Fruit fly (Drosophila melanogaster): Measurements from ENCODE around the gene CG14851.

The CG14851 gene

DNA sequence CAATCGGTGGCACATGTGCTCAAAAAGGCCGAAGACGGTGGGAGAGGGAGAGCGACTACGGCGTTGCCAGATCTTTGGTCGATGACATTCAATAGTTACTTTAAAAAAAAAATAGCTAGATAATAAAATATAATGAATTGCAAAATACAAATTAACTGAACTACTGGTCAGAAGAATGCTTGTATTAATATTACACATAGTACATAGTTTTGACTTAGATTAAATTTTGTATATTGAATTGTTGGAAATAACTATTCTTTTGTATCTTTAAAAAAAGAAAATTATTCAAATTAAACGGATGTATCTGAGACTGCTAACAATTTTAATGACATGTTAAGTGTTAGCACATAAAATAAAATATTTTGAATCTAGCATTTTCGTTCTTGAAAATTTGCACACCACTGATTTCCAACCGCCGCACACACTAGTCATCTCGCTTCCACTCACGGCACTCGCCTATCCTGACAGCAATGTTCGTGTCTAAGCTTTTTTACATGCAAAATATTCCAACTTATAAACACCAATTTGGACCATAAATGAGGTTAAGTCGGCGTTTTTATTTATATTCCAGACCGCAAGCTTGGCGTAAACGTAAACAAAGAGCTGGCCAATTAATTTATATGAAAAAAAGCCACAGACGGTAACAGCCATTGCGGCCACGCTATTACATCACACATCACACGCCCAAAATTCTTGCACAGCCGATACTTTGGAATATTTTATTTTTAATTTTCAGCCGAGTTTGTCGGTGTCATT lies 13.0 kb downstream of the CG14851 start (continued):
- TF ChIP-seq topi (GFP tag; optimal IDR thresholded peaks at IDR 0.05) (peak; percentile 52), vri (GFP tag; optimal IDR thresholded peaks at IDR 0.05) (peak; percentile 83), Ets21C (GFP tag; optimal IDR thresholded peaks at IDR 0.05) (peak; percentile 63), CG6808 (GFP tag; optimal IDR thresholded peaks at IDR 0.05) (peak; percentile 47), fkh (GFP tag; optimal IDR thresholded peaks at IDR 0.05) (peak; percentile 40), dsx (GFP tag; optimal IDR thresholded peaks at IDR 0.05; ENCODE audit: poor library complexity, severe bottlenecking) (peak; percentile 33), Sox14 (GFP tag; optimal IDR thresholded peaks at IDR 0.05) (peak; percentile 67), Sox102F (GFP tag; optimal IDR thresholded peaks at IDR 0.05) (peak; percentile 30), esn (GFP tag; optimal IDR thresholded peaks at IDR 0.05) (peak; percentile 78), CG6792 (GFP tag; optimal IDR thresholded peaks at IDR 0.05) (peak; percentile 64), Eip93F (GFP tag; optimal IDR thresholded peaks at IDR 0.05) (no peak), ss (GFP tag; optimal IDR thresholded peaks at IDR 0.05) (peak in 1 of 2 experiments; percentile 64), Met (GFP tag; optimal IDR thresholded peaks at IDR 0.05) (peak; percentile 69), CG11902 (GFP tag; optimal IDR thresholded peaks at IDR 0.05) (peak; percentile 56)

DNA sequence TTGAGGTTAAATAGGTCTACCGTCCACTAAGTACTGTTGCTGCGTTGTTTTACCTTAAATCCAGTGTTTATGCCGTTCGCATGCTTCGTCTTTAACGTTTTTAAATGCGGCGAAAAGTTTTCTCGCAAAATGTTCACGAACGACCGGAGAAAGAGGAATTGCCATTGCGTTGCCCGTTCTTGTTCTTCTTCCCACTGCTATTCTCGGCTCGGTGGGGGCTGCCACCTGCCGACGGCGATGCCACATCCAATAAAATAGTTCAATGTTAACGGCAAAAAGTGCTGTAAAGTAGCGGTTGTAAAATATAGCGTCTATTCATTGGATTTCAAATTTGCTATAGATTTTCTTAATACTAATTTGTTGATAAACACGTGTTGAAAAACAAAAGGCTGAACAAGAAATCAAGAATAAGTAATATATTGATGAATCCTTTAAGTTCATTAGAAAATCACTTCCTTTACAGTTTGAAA lies 13.6 kb downstream of the CG14851 start, which contains the start of gene CG7987:
CG7987 (minus strand) TSS at position 170 of the 470 bp plus-strand sequence.
- TF ChIP-seq CG31627 (GFP tag; optimal IDR thresholded peaks at IDR 0.05): peak; percentile 22
- TF ChIP-seq Ets21C (GFP tag; optimal IDR thresholded peaks at IDR 0.05): no peak
- TF ChIP-seq CG10669 (GFP tag; optimal IDR thresholded peaks at IDR 0.05): no peak
- TF ChIP-seq Eip75B (GFP tag; optimal IDR thresholded peaks at IDR 0.05): no peak
- no peak for TF ChIP-seq spab (GFP tag; optimal IDR thresholded peaks at IDR 0.05)
- TF ChIP-seq CG11902 (GFP tag; optimal IDR thresholded peaks at IDR 0.05): no peak
- no peak for TF ChIP-seq ss (GFP tag; optimal IDR thresholded peaks at IDR 0.05)
- peak; percentile 27 for TF ChIP-seq Sox14 (GFP tag; optimal IDR thresholded peaks at IDR 0.05)
- peak; percentile 36 for TF ChIP-seq Eip78C (GFP tag)
- peak; percentile 0 for TF ChIP-seq Hr39 (GFP tag; optimal IDR thresholded peaks at IDR 0.05)
- TF ChIP-seq vri (GFP tag; optimal IDR thresholded peaks at IDR 0.05): peak; percentile 42

DNA sequence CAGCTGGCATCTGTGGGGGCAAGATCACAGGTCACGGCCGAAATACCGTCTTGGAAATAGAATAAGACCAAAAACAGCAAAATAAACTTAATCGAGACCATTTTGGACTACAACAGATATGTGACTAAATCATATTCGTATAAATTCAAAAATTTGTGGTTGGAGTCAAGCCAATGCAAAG lies 14.3 kb downstream of the CG14851 start, which contains the start of gene CG44094:
CG44094 (minus strand) TSS at position 101 of the 181 bp plus-strand sequence.
- TF ChIP-seq Hr38 (GFP tag; optimal IDR thresholded peaks at IDR 0.05) (no peak), OdsH (GFP tag; optimal IDR thresholded peaks at IDR 0.05) (no peak), CG34406 (GFP tag; optimal IDR thresholded peaks at IDR 0.05) (no peak), CG10631 (GFP tag; optimal IDR thresholded peaks at IDR 0.05) (no peak), Sox102F (GFP tag; optimal IDR thresholded peaks at IDR 0.05) (no peak), Ets96B (tag; optimal IDR thresholded peaks at IDR 0.05) (no peak), CG8632 (GFP tag; optimal IDR thresholded peaks at IDR 0.05) (no peak), fd59A (GFP tag; optimal IDR thresholded peaks at IDR 0.05) (no peak), CG1621 (tag; optimal IDR thresholded peaks at IDR 0.05) (no peak), Eip93F (GFP tag; optimal IDR thresholded peaks at IDR 0.05) (no peak), CG6808 (GFP tag; optimal IDR thresholded peaks at IDR 0.05) (no peak), acj6 (GFP tag; optimal IDR thresholded peaks at IDR 0.05) (no peak), CG6276 (GFP tag; optimal IDR thresholded peaks at IDR 0.05) (no peak), Sox14 (GFP tag; optimal IDR thresholded peaks at IDR 0.05) (no peak), Sox15 (GFP tag; optimal IDR thresholded peaks at IDR 0.05) (no peak), CG11294 (GFP tag; IDR thresholded peaks at IDR 0.05) (no peak), cyc (GFP tag; optimal IDR thresholded peaks at IDR 0.05) (no peak), CG6854 (GFP tag; optimal IDR thresholded peaks at IDR 0.05) (no peak), spab (GFP tag; optimal IDR thresholded peaks at IDR 0.05) (no peak), CG6792 (GFP tag; optimal IDR thresholded peaks at IDR 0.05) (no peak)
